Worm (Caenorhabditis elegans) whole organism, dauer: Measurements from ENCODE around the gene F33C8.2.

ENCODE experiments used
- unc-62 ChIP-seq: sonication (generic microtip); optimal IDR thresholded peaks from 2 replicates; lab custom pipeline; 2017; ENCODE audit warnings: missing biosample characterization, missing genetic modification reagents, missing genetic modification characterization

F33C8.2 gene

DNA sequence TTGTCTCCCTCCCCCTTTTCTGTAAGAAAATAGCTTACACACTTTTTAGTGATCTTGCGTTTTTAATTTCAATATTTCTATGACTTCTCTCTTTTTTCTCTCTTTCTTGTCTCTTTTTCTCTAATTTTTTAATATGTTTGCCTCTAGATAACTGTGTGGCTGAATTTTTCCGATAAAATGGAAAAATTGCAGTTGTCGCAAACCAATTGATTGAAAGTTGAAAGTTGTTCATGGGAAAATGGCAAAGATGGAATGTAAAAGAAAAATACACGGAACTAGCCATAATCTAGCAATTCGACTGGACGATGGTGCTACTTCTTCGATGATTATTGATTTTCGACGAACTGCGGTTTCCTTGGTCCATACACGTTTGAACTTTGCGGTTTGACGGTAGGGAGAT, 34.6 kb downstream of the F33C8.2 start:
- TF ChIP-seq unc-62 (GFP tag; lab: Kevin White, UChicago): no peak

- TF ChIP-seq unc-62 (GFP tag; lab: Kevin White, UChicago): no peak
Measured at ce11 chrX:14756606-14757005, 35.4 kb downstream of the F33C8.2 start.

DNA sequence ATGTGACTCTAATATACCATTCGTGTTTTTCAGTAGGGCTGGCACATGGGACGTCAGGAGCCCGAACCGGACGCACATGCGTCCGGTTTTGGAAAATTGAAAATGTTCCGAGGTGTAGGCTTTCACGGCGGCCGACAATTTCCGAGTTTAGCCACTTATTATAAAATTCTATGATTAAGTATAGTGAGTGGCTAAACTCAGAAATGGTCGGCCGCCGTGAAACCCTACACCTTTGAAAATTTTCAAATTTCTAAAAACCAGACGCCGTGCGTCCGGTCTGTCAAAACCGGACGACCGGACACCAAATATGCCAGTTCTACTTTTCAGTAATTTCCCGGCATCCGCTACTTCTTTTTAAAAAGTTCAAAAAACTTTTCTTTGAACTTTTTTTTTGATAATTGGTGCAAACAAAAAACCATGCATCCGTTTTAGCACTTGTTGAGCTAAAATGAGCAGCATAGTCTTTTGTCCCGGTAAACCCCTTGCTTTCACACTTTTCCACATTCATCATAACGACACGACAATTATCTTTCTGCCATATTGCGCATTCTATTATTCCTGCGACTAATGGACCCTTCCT, 36.5 kb downstream of the F33C8.2 start:
- TF ChIP-seq unc-62 (GFP tag; lab: Kevin White, UChicago): no peak

ce11 chrX:14759549-14759948, 38.4 kb downstream of the F33C8.2 start:
- no peak for TF ChIP-seq unc-62 (GFP tag; lab: Kevin White, UChicago)

DNA sequence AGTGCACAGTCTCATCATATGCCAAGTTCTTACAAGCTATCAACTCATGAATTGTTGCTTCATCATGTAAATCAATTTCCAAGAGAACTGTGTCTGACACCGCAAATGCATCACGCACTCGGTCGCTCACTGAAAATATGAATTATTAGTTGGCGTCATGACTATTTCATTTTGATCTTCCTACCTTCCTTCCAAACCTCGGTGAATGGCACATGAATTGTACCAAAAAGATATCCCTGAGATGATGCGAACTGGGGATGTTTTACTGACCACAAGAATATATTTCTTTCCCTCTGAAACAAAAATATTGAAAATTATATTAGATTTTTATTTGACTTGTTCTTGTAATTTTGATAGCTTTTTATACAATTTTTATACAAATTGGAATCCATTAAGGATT, 39.0 kb downstream of the F33C8.2 start:
- no peak for TF ChIP-seq unc-62 (GFP tag; lab: Kevin White, UChicago)

ce11 chrX:14761021-14761420, 39.8 kb downstream of the F33C8.2 start, which contains the start of gene C05G5.5:
TSS of gene C05G5.5 (minus strand) at chrX:14761121.
- TF ChIP-seq unc-62 (GFP tag; lab: Kevin White, UChicago): no peak

DNA sequence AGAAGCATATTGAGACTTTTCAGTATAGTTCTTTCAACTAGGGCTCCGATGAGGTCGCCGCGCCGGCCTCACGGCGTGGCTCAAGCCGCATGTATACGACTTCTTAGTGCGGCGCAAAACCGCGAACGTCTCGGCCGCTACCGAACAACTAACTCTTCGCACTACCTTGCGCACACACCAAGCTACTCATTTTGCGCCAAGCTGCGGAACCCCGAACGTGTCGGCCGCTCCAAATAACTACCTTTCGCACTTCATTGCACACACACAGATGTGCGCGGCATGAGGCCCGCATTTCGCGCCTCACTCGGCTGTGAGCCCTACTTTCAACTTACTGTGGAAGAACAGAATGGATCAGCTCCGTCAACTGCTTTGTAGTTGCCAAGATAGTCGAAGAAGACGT, 46.6 kb downstream of the F33C8.2 start:
- TF ChIP-seq unc-62 (GFP tag; lab: Kevin White, UChicago): no peak

ce11 chrX:14768989-14769388, 47.8 kb downstream of the F33C8.2 start:
- TF ChIP-seq unc-62 (GFP tag; lab: Kevin White, UChicago): no peak

ce11 chrX:14770336-14770735, 49.1 kb downstream of the F33C8.2 start:
- TF ChIP-seq unc-62 (GFP tag; lab: Kevin White, UChicago): no peak

DNA sequence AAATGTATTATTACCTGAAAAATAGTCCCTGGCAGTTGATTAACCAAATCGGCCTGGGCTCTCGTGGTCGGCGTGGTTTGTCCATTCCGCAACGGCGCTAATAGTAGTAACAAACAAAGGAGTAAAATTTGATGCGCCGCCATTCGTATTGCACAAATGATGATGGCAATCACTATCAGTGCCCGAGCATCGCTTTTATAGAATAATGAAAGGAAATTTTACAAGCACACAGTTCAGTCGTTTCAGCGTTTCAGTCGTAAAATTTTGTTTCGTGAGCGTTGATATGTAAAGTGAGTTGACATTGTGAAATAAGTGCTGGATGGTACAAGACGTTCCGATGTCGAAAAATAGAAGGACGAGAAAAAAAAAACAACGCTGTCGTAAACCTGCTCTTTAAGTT, 50.5 kb downstream of the F33C8.2 start, which contains the start of gene Y16B4A.2:
Gene Y16B4A.2 (minus strand): TSS at position 170 of the 400 bp plus-strand sequence.
- TF ChIP-seq unc-62 (GFP tag; lab: Kevin White, UChicago): no peak

ce11 chrX:14773238-14773637, 52.0 kb downstream of the F33C8.2 start, which contains the start of gene unc-3:
TSS of gene unc-3 (plus strand) at chrX:14773538.
- no peak for TF ChIP-seq unc-62 (GFP tag; lab: Kevin White, UChicago)

DNA sequence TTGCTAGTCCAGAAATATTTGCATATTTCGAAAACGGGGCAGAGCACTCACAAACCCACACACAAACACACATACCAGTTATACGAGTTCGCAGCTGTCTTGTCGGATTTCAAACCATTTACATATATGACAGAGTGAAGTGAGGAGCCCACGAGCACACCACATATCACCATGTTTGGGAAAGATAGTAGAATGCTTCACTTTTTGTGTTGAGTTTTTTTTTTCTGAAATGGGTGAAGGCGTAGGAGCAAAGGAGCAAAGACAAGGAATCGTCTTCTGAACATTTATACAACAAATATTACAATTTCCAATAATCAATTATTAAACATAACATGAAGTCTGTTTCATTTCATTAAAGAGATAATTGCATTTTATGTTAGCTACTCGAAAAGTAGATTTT, 54.0 kb downstream of the F33C8.2 start:
- TF ChIP-seq unc-62 (GFP tag; lab: Kevin White, UChicago): no peak
